Worm (Caenorhabditis elegans) whole organism, L4 larva: ENCODE results near the gene T26H5.8.

Experiments
- D1046.2 ChIP-seq: fragments of 200-800 bp; sonication (Bioruptor generic); IDR thresholded peaks from 2 replicates; pipeline ENCODE4 v1.3.6; 2022; ENCODE audit warnings: missing genetic modification characterization, missing compliant biosample characterization
- F10B5.3 ChIP-seq: sonication (generic microtip); optimal IDR thresholded peaks from 2 replicates; lab custom pipeline; 2016; ENCODE audit warnings: mild to moderate bottlenecking, missing genetic modification characterization, missing compliant biosample characterization
- T20F7.1 ChIP-seq: fragments of 200-800 bp; sonication (Bioruptor generic); optimal IDR thresholded peaks from 2 replicates; lab custom pipeline; 2018; ENCODE audit warnings: mild to moderate bottlenecking, missing genetic modification characterization, missing compliant biosample characterization
- T26A8.4 ChIP-seq: fragments of 200-800 bp; sonication (Bioruptor generic); IDR thresholded peaks from 2 replicates; pipeline ENCODE4 v1.3.6; 2022; ENCODE audit warnings: missing genetic modification characterization, missing compliant biosample characterization
- Y105C5A.15 ChIP-seq: fragments of 200-800 bp; sonication (Bioruptor generic); IDR thresholded peaks from 2 replicates; pipeline ENCODE4 v1.3.6; 2022; ENCODE audit warnings: missing genetic modification characterization, missing compliant biosample characterization
- Y48G9A.11 ChIP-seq: fragments of 200-800 bp; sonication (Bioruptor generic); IDR thresholded peaks from 2 replicates; pipeline ENCODE4 v1.3.6; 2022; ENCODE audit warnings: missing genetic modification reagents, missing genetic modification characterization, missing compliant biosample characterization
- Y5F2A.4 ChIP-seq: fragments of 200-800 bp; sonication (Bioruptor generic); optimal IDR thresholded peaks from 2 replicates; lab custom pipeline; 2018; ENCODE audit warnings: mild to moderate bottlenecking, missing genetic modification characterization, missing compliant biosample characterization
- ZK546.5 ChIP-seq, 2 experiments: sonication (generic microtip); optimal IDR thresholded peaks; 2 replicates each; lab custom pipeline; 2017; ENCODE audit warnings: missing biosample characterization in 2 of 2, missing genetic modification characterization in 2 of 2
- aly-2 ChIP-seq: sonication (generic microtip); optimal IDR thresholded peaks from 2 replicates; lab custom pipeline; 2018; ENCODE audit warnings: missing biosample characterization, missing genetic modification characterization
- ceh-20 ChIP-seq: fragments of 200-800 bp; sonication (Bioruptor generic); IDR thresholded peaks from 2 replicates; pipeline ENCODE4 v1.3.6; 2022; ENCODE audit warnings: missing genetic modification reagents, missing genetic modification characterization, missing compliant biosample characterization
- ceh-28 ChIP-seq: fragments of 150-350 bp; optimal IDR thresholded peaks from 2 replicates; lab custom pipeline; 2014; ENCODE audit warnings: missing biosample characterization, missing genetic modification reagents, missing genetic modification characterization
- ceh-32 ChIP-seq: sonication (generic microtip); optimal IDR thresholded peaks from 2 replicates; lab custom pipeline; 2016; ENCODE audit warnings: mild to moderate bottlenecking, missing genetic modification characterization, missing compliant biosample characterization; ENCODE audit not compliant: poor library complexity
- ceh-44 ChIP-seq: fragments of 200-800 bp; sonication (Bioruptor generic); IDR thresholded peaks from 2 replicates; pipeline ENCODE4 v1.3.6; 2022; ENCODE audit warnings: missing genetic modification reagents, missing genetic modification characterization, missing compliant biosample characterization
- ceh-82 ChIP-seq: sonication (generic microtip); optimal IDR thresholded peaks from 2 replicates; lab custom pipeline; 2017; ENCODE audit warnings: missing biosample characterization, missing genetic modification characterization
- ctbp-1 ChIP-seq: fragments of 200-800 bp; sonication (Bioruptor generic); IDR thresholded peaks from 2 replicates; pipeline ENCODE4 v1.3.6; 2022; ENCODE audit warnings: missing genetic modification reagents, missing genetic modification characterization, missing compliant biosample characterization
- dmd-9 ChIP-seq: fragments of 200-800 bp; sonication (Bioruptor generic); IDR thresholded peaks from 2 replicates; pipeline ENCODE4 v1.3.6; 2022; ENCODE audit warnings: missing genetic modification reagents, missing genetic modification characterization, missing compliant biosample characterization
- duxl-1 ChIP-seq: sonication (generic microtip); optimal IDR thresholded peaks from 2 replicates; lab custom pipeline; 2016; ENCODE audit warnings: mild to moderate bottlenecking, missing genetic modification characterization, moderate library complexity, missing compliant biosample characterization; ENCODE audit not compliant: poor library complexity
- dve-1 ChIP-seq: sonication (generic microtip); optimal IDR thresholded peaks from 2 replicates; lab custom pipeline; 2017; ENCODE audit warnings: antibody characterized with exemption, mild to moderate bottlenecking, missing genetic modification characterization, missing compliant biosample characterization; ENCODE audit not compliant: insufficient read depth
- egl-27 ChIP-seq: sonication (generic microtip); optimal IDR thresholded peaks from 3 replicates; lab custom pipeline; 2017; ENCODE audit warnings: missing biosample characterization, missing genetic modification reagents, missing genetic modification characterization
- fkh-10 ChIP-seq: fragments of 150-350 bp; optimal IDR thresholded peaks from 2 replicates; lab custom pipeline; 2014; ENCODE audit warnings: missing biosample characterization, missing genetic modification reagents, missing genetic modification characterization
- hlh-30 ChIP-seq: sonication (generic microtip); optimal IDR thresholded peaks from 2 replicates; lab custom pipeline; 2017; ENCODE audit warnings: antibody characterized with exemption, mild to moderate bottlenecking, missing genetic modification characterization, missing compliant biosample characterization; ENCODE audit not compliant: insufficient read depth
- lim-7 ChIP-seq: fragments of 200-800 bp; sonication (Bioruptor generic); IDR thresholded peaks from 2 replicates; pipeline ENCODE4 v1.3.6; 2022; ENCODE audit warnings: missing genetic modification characterization, missing compliant biosample characterization
- lin-15B ChIP-seq: fragments of 150-350 bp; sonication (generic microtip); optimal IDR thresholded peaks from 3 replicates; lab custom pipeline; 2014; ENCODE audit warnings: missing biosample characterization, missing genetic modification characterization
- lin-39 ChIP-seq: fragments of 150-350 bp; optimal IDR thresholded peaks from 2 replicates; lab custom pipeline; 2014; ENCODE audit warnings: missing biosample characterization, missing genetic modification reagents, missing genetic modification characterization
- lir-3 ChIP-seq: sonication (generic microtip); optimal IDR thresholded peaks from 2 replicates; lab custom pipeline; 2016; ENCODE audit warnings: mild to moderate bottlenecking, missing genetic modification characterization, missing compliant biosample characterization
- lsy-2 ChIP-seq, 2 experiments: fragments of 150-350 bp in 1 of 2; sonication (generic microtip) in 1 of 2; optimal IDR thresholded peaks; 2 replicates each; lab custom pipeline; 2014 to 2017; ENCODE audit warnings: missing biosample characterization in 2 of 2, missing genetic modification characterization in 2 of 2
- madf-5 ChIP-seq, 2 experiments: fragments of 200-800 bp; sonication (Bioruptor generic); IDR thresholded peaks; 2 replicates each; pipeline ENCODE4 v1.3.6; 2022; ENCODE audit warnings: missing compliant biosample characterization in 2 of 2, missing genetic modification characterization in 2 of 2
- madf-9 ChIP-seq: fragments of 200-800 bp; sonication (Bioruptor generic); conservative IDR thresholded peaks from 2 replicates; pipeline ENCODE4 v1.3.6; 2022; ENCODE audit warnings: missing genetic modification reagents, missing genetic modification characterization, missing compliant biosample characterization
- mep-1 ChIP-seq: fragments of 150-350 bp; sonication (generic microtip); optimal IDR thresholded peaks from 3 replicates; lab custom pipeline; 2014; ENCODE audit warnings: missing biosample characterization, missing genetic modification characterization
- mxl-2 ChIP-seq: fragments of 200-800 bp; sonication (Bioruptor generic); conservative IDR thresholded peaks from 2 replicates; pipeline ENCODE4 v1.3.6; 2022; ENCODE audit warnings: missing genetic modification reagents, missing genetic modification characterization, missing compliant biosample characterization
- mxl-3 ChIP-seq: fragments of 200-800 bp; sonication (Bioruptor generic); optimal IDR thresholded peaks from 2 replicates; lab custom pipeline; 2018; ENCODE audit warnings: mild to moderate bottlenecking, missing genetic modification characterization, missing compliant biosample characterization
- nhr-102 ChIP-seq: sonication (generic microtip); optimal IDR thresholded peaks from 2 replicates; lab custom pipeline; 2016; ENCODE audit warnings: mild to moderate bottlenecking, missing genetic modification characterization, moderate library complexity, missing compliant biosample characterization
- nhr-25 ChIP-seq: sonication (generic microtip); optimal IDR thresholded peaks from 2 replicates; lab custom pipeline; 2017; ENCODE audit warnings: missing genetic modification characterization, mild to moderate bottlenecking, missing compliant biosample characterization, antibody characterized with exemption, moderate library complexity, borderline replicate concordance; ENCODE audit not compliant: insufficient read depth
- nhr-28 ChIP-seq: fragments of 150-350 bp; optimal IDR thresholded peaks from 2 replicates; lab custom pipeline; 2014; ENCODE audit warnings: missing biosample characterization, missing genetic modification characterization
- nhr-41 ChIP-seq: fragments of 200-800 bp; sonication (Bioruptor generic); IDR thresholded peaks from 2 replicates; pipeline ENCODE4 v1.3.6; 2022; ENCODE audit warnings: missing genetic modification reagents, missing genetic modification characterization, missing compliant biosample characterization
- nhr-6 ChIP-seq: fragments of 150-350 bp; optimal IDR thresholded peaks from 2 replicates; lab custom pipeline; 2014; ENCODE audit warnings: missing biosample characterization, missing genetic modification characterization
- nhr-76 ChIP-seq: fragments of 150-350 bp; optimal IDR thresholded peaks from 2 replicates; lab custom pipeline; 2014; ENCODE audit warnings: missing biosample characterization, missing genetic modification characterization
- nhr-77 ChIP-seq: fragments of 150-350 bp; optimal IDR thresholded peaks from 2 replicates; lab custom pipeline; 2014; ENCODE audit warnings: missing biosample characterization, missing genetic modification characterization
- rbr-2 ChIP-seq: sonication (generic microtip); optimal IDR thresholded peaks from 2 replicates; lab custom pipeline; 2016; ENCODE audit warnings: missing genotype, missing genetic modification characterization, missing compliant biosample characterization
- saeg-2 ChIP-seq: fragments of 200-800 bp; sonication (Bioruptor generic); IDR thresholded peaks from 2 replicates; pipeline ENCODE4 v1.3.6; 2022; ENCODE audit warnings: missing genetic modification reagents, missing genetic modification characterization, missing compliant biosample characterization
- set-16 ChIP-seq: fragments of 200-800 bp; sonication (Bioruptor generic); IDR thresholded peaks from 2 replicates; pipeline ENCODE4 v1.3.6; 2022; ENCODE audit warnings: missing genetic modification reagents, missing genetic modification characterization, missing compliant biosample characterization
- snpc-1.2 ChIP-seq: fragments of 200-800 bp; sonication (Bioruptor generic); IDR thresholded peaks from 2 replicates; pipeline ENCODE4 v1.3.6; 2022; ENCODE audit warnings: missing genetic modification reagents, missing genetic modification characterization, missing compliant biosample characterization
- snpc-4 ChIP-seq: fragments of 150-350 bp; optimal IDR thresholded peaks from 2 replicates; lab custom pipeline; 2014; ENCODE audit warnings: missing biosample characterization, missing genetic modification characterization
- spr-3 ChIP-seq: fragments of 200-800 bp; sonication (Bioruptor generic); optimal IDR thresholded peaks from 2 replicates; lab custom pipeline; 2018; ENCODE audit warnings: mild to moderate bottlenecking, missing genetic modification characterization, missing compliant biosample characterization
- tra-1 ChIP-seq: fragments of 200-800 bp; sonication (Bioruptor generic); IDR thresholded peaks from 2 replicates; pipeline ENCODE4 v1.3.6; 2022; ENCODE audit warnings: missing genetic modification reagents, missing genetic modification characterization, missing compliant biosample characterization
- unc-62 ChIP-seq, 3 experiments: fragments of 150-350 bp in 1 of 3; sonication (generic microtip); optimal IDR thresholded peaks in 2 of 3; peaks in 1 of 3; 1 replicate in 1 of 3; 2 replicates in 2 of 3; lab custom pipeline; 2014 to 2017; ENCODE audit warnings: missing biosample characterization in 3 of 3, missing genetic modification characterization in 3 of 3, missing genetic modification reagents in 3 of 3, missing genotype in 1 of 3
- vab-7 ChIP-seq: fragments of 200-800 bp; sonication (Bioruptor generic); IDR thresholded peaks from 2 replicates; pipeline ENCODE4 v1.3.6; 2022; ENCODE audit warnings: missing genetic modification reagents, missing genetic modification characterization, missing compliant biosample characterization
- zag-1 ChIP-seq: fragments of 150-350 bp; optimal IDR thresholded peaks from 2 replicates; lab custom pipeline; 2014; ENCODE audit warnings: missing biosample characterization, missing genetic modification characterization
- zip-11 ChIP-seq: fragments of 200-800 bp; sonication (Bioruptor generic); IDR thresholded peaks from 2 replicates; pipeline ENCODE4 v1.3.6; 2022; ENCODE audit warnings: missing genetic modification characterization, missing compliant biosample characterization

T26H5.8 gene

ce11 chrV:15443708-15444107 is 11.2 kb upstream of the T26H5.8 start, which contains the start of gene T26H5.10:
Gene T26H5.10 (minus strand): TSS chrV:15443808.
- no peak for TF ChIP-seq T26A8.4 (GFP tag; lab: Robert Waterston, UW)
- no peak for TF ChIP-seq nhr-25 (tag; lab: Kevin White, UChicago)
- no peak for TF ChIP-seq snpc-4 (tag; lab: Kevin White, UChicago)
- TF ChIP-seq ceh-20 (GFP tag; lab: Robert Waterston, UW), result no peak
- TF ChIP-seq mep-1, result no peak
- no peak for TF ChIP-seq snpc-1.2 (GFP tag; lab: Robert Waterston, UW)
- TF ChIP-seq D1046.2 (GFP tag; lab: Robert Waterston, UW), result no peak
- TF ChIP-seq Y48G9A.11 (GFP tag; lab: Robert Waterston, UW), result no peak
- TF ChIP-seq lir-3, result no peak
- TF ChIP-seq ctbp-1, result no peak
- no peak for TF ChIP-seq tra-1 (GFP tag; lab: Robert Waterston, UW)
- TF ChIP-seq T20F7.1, result no peak
- TF ChIP-seq lin-15B (tag; lab: Kevin White, UChicago), result no peak
- TF ChIP-seq spr-3, result no peak
- TF ChIP-seq madf-5 (GFP tag; IDR thresholded peaks at IDR 0.05; lab: Robert Waterston, UW), result no peak
- no peak for TF ChIP-seq lim-7 (GFP tag; lab: Robert Waterston, UW)
- no peak for TF ChIP-seq unc-62 (GFP tag; optimal IDR thresholded peaks at IDR 0.05 in 1 of 2; lab: Kevin White, UChicago)
- no peak for TF ChIP-seq unc-62 (tag; optimal IDR thresholded peaks at IDR 0.05; lab: Kevin White, UChicago)
- TF ChIP-seq, all 104 proteins: peak for 0

ce11 chrV:15442384-15442783 is 9.9 kb upstream of the T26H5.8 start:
- no peak for TF ChIP-seq fkh-10 (GFP tag; lab: Kevin White, UChicago)
- TF ChIP-seq Y5F2A.4 (GFP tag; lab: Kevin White, UChicago), result no peak
- no peak for TF ChIP-seq set-16
- no peak for TF ChIP-seq zip-11 (GFP tag; lab: Robert Waterston, UW)
- TF ChIP-seq Y105C5A.15 (GFP tag; lab: Robert Waterston, UW), result no peak
- TF ChIP-seq nhr-25 (tag; lab: Kevin White, UChicago), result no peak
- no peak for TF ChIP-seq lin-39
- TF ChIP-seq ceh-28, result no peak
- TF ChIP-seq ZK546.5 (tag; optimal IDR thresholded peaks at IDR 0.05; lab: Kevin White, UChicago), result no peak
- no peak for TF ChIP-seq mxl-3 (GFP tag; lab: Kevin White, UChicago)
- no peak for TF ChIP-seq duxl-1 (tag; lab: Kevin White, UChicago)
- no peak for TF ChIP-seq snpc-4 (tag; lab: Kevin White, UChicago)
- no peak for TF ChIP-seq ceh-82 (tag; lab: Kevin White, UChicago)
- TF ChIP-seq nhr-102 (tag; lab: Kevin White, UChicago), result no peak
- no peak for TF ChIP-seq egl-27
- TF ChIP-seq mxl-2 (GFP tag; lab: Robert Waterston, UW), result no peak
- TF ChIP-seq F10B5.3, result no peak
- no peak for TF ChIP-seq zag-1 (tag; lab: Kevin White, UChicago)
- TF ChIP-seq nhr-77, result no peak

- TF ChIP-seq nhr-41 (no peak), hlh-30 (tag; lab: Kevin White, UChicago) (no peak), nhr-6 (peak; percentile 66), nhr-28 (peak; percentile 72), madf-5 (GFP tag; IDR thresholded peaks at IDR 0.05; lab: Robert Waterston, UW) (no peak), ceh-32 (no peak), nhr-76 (tag; lab: Kevin White, UChicago) (no peak), dmd-9 (GFP tag; lab: Robert Waterston, UW) (no peak), rbr-2 (tag; lab: Kevin White, UChicago) (no peak), aly-2 (tag; lab: Kevin White, UChicago) (no peak), fkh-10 (GFP tag; lab: Kevin White, UChicago) (no peak), madf-9 (GFP tag; lab: Robert Waterston, UW) (no peak), ceh-44 (GFP tag; lab: Robert Waterston, UW) (no peak), tra-1 (GFP tag; lab: Robert Waterston, UW) (no peak), saeg-2 (GFP tag; lab: Robert Waterston, UW) (no peak), vab-7 (GFP tag; lab: Robert Waterston, UW) (no peak), lsy-2 (tag; optimal IDR thresholded peaks at IDR 0.05; lab: Kevin White, UChicago) (no peak), nhr-25 (tag; lab: Kevin White, UChicago) (no peak), dve-1 (tag; lab: Kevin White, UChicago) (peak; percentile 51), lir-3 (no peak)
Measured at ce11 chrV:15436133-15436532, 3.6 kb upstream of the T26H5.8 start.
